Worm (Caenorhabditis elegans) whole organism, L2 larva: ENCODE data around the gene C33F10.11.

Source experiments
- C34F6.9 ChIP-seq: fragments of 150-350 bp; optimal IDR thresholded peaks from 2 replicates; lab custom pipeline; 2014; ENCODE audit warnings: missing biosample characterization, missing genetic modification characterization
- F13H6.1 ChIP-seq: sonication (generic microtip); optimal IDR thresholded peaks from 2 replicates; lab custom pipeline; 2016; ENCODE audit warnings: missing genetic modification characterization, missing compliant biosample characterization
- R02D3.7 ChIP-seq: fragments of 150-350 bp; optimal IDR thresholded peaks from 2 replicates; lab custom pipeline; 2014; ENCODE audit warnings: missing biosample characterization, missing genetic modification characterization
- Y55F3AM.14 ChIP-seq: fragments of 200-800 bp; sonication (Bioruptor generic); optimal IDR thresholded peaks from 2 replicates; lab custom pipeline; 2018; ENCODE audit warnings: mild to moderate bottlenecking, missing genetic modification characterization, missing compliant biosample characterization
- ZK546.5 ChIP-seq: sonication (generic microtip); optimal IDR thresholded peaks from 2 replicates; lab custom pipeline; 2017; ENCODE audit warnings: missing biosample characterization, missing genetic modification characterization
- alr-1 ChIP-seq: fragments of 150-350 bp; optimal IDR thresholded peaks from 2 replicates; lab custom pipeline; 2014; ENCODE audit warnings: missing biosample characterization, missing genetic modification characterization
- aly-2 ChIP-seq: fragments of 150-350 bp; optimal IDR thresholded peaks from 2 replicates; lab custom pipeline; 2014; ENCODE audit warnings: missing biosample characterization, missing genetic modification characterization
- ama-1 ChIP-seq: fragments of 150-350 bp; optimal IDR thresholded peaks from 2 replicates; lab custom pipeline; 2018; ENCODE audit warnings: inconsistent platforms
- blmp-1 ChIP-seq: sonication (generic microtip); optimal IDR thresholded peaks from 2 replicates; lab custom pipeline; 2017; ENCODE audit warnings: missing genetic modification characterization, mild to moderate bottlenecking, missing compliant biosample characterization, antibody characterized with exemption, moderate library complexity; ENCODE audit not compliant: insufficient read depth
- ceh-16 ChIP-seq: fragments of 150-350 bp; optimal IDR thresholded peaks from 2 replicates; lab custom pipeline; 2014; ENCODE audit warnings: missing biosample characterization, missing genetic modification characterization
- ceh-82 ChIP-seq: fragments of 150-350 bp; optimal IDR thresholded peaks from 2 replicates; lab custom pipeline; 2014; ENCODE audit warnings: missing biosample characterization, missing genetic modification characterization
- crh-2 ChIP-seq: sonication (generic microtip); optimal IDR thresholded peaks from 2 replicates; lab custom pipeline; 2017; ENCODE audit warnings: missing biosample characterization, missing genetic modification characterization
- dmd-4 ChIP-seq: sonication (generic microtip); optimal IDR thresholded peaks from 2 replicates; lab custom pipeline; 2017; ENCODE audit warnings: missing biosample characterization, missing genetic modification characterization
- egl-27 ChIP-seq: sonication (generic microtip); optimal IDR thresholded peaks from 3 replicates; lab custom pipeline; 2017; ENCODE audit warnings: missing biosample characterization, missing genetic modification reagents, missing genetic modification characterization
- elt-1 ChIP-seq: fragments of 150-350 bp; optimal IDR thresholded peaks from 2 replicates; lab custom pipeline; 2014; ENCODE audit warnings: missing biosample characterization, missing genetic modification characterization
- elt-3 ChIP-seq: sonication (generic microtip); optimal IDR thresholded peaks from 2 replicates; lab custom pipeline; 2017; ENCODE audit warnings: missing biosample characterization, missing genetic modification characterization
- fos-1 ChIP-seq: fragments of 150-350 bp; optimal IDR thresholded peaks from 2 replicates; lab custom pipeline; 2014; ENCODE audit warnings: missing biosample characterization, missing genetic modification characterization
- gmeb-1 ChIP-seq: fragments of 150-350 bp; optimal IDR thresholded peaks from 2 replicates; lab custom pipeline; 2014; ENCODE audit warnings: missing biosample characterization, missing genetic modification characterization
- lin-11 ChIP-seq: fragments of 150-350 bp; sonication (generic microtip); optimal IDR thresholded peaks from 2 replicates; lab custom pipeline; 2014; ENCODE audit warnings: missing biosample characterization, missing genetic modification characterization, inconsistent platforms, mixed read lengths
- lin-13 ChIP-seq: fragments of 150-350 bp; optimal IDR thresholded peaks from 2 replicates; lab custom pipeline; 2014; ENCODE audit warnings: missing biosample characterization, missing genetic modification reagents, missing genetic modification characterization
- lin-39 ChIP-seq: fragments of 150-350 bp; optimal IDR thresholded peaks from 2 replicates; lab custom pipeline; 2014; ENCODE audit warnings: missing biosample characterization, missing genetic modification reagents, missing genetic modification characterization
- lsy-2 ChIP-seq, 2 experiments: fragments of 150-350 bp in 1 of 2; sonication (generic microtip) in 1 of 2; optimal IDR thresholded peaks; 2 replicates each; lab custom pipeline; 2014 to 2017; ENCODE audit warnings: missing biosample characterization in 2 of 2, missing genetic modification characterization in 2 of 2
- mab-5 ChIP-seq: fragments of 150-350 bp; optimal IDR thresholded peaks from 2 replicates; lab custom pipeline; 2014; ENCODE audit warnings: missing biosample characterization, missing genetic modification characterization
- mbf-1 ChIP-seq: sonication (generic microtip); optimal IDR thresholded peaks from 2 replicates; lab custom pipeline; 2017; ENCODE audit warnings: missing biosample characterization, missing genetic modification characterization
- mdl-1 ChIP-seq, 2 experiments: fragments of 150-350 bp in 1 of 2; sonication (generic microtip) in 1 of 2; optimal IDR thresholded peaks; 2 replicates each; lab custom pipeline; 2017; ENCODE audit warnings: missing biosample characterization in 2 of 2, missing genetic modification characterization in 2 of 2
- nhr-10 ChIP-seq: sonication (generic microtip); optimal IDR thresholded peaks from 2 replicates; lab custom pipeline; 2017; ENCODE audit warnings: missing biosample characterization, missing genetic modification characterization
- nhr-11 ChIP-seq: fragments of 150-350 bp; optimal IDR thresholded peaks from 2 replicates; lab custom pipeline; 2014; ENCODE audit warnings: missing biosample characterization, missing genetic modification characterization
- nhr-12 ChIP-seq: fragments of 150-350 bp; optimal IDR thresholded peaks from 2 replicates; lab custom pipeline; 2014; ENCODE audit warnings: missing biosample characterization, missing genetic modification characterization
- nhr-129 ChIP-seq: fragments of 150-350 bp; optimal IDR thresholded peaks from 2 replicates; lab custom pipeline; 2014; ENCODE audit warnings: missing biosample characterization, missing genetic modification characterization
- nhr-21 ChIP-seq: fragments of 150-350 bp; optimal IDR thresholded peaks from 2 replicates; lab custom pipeline; 2014; ENCODE audit warnings: missing biosample characterization, missing genetic modification characterization
- nhr-23 ChIP-seq: fragments of 150-350 bp; optimal IDR thresholded peaks from 2 replicates; lab custom pipeline; 2014; ENCODE audit warnings: missing biosample characterization, missing genetic modification reagents, missing genetic modification characterization
- nhr-237 ChIP-seq: fragments of 150-350 bp; optimal IDR thresholded peaks from 2 replicates; lab custom pipeline; 2014; ENCODE audit warnings: missing biosample characterization, missing genetic modification characterization
- nhr-25 ChIP-seq: fragments of 150-350 bp; sonication (generic microtip); optimal IDR thresholded peaks from 3 replicates; lab custom pipeline; 2014; ENCODE audit warnings: missing biosample characterization, missing genetic modification characterization
- nhr-6 ChIP-seq: fragments of 150-350 bp; optimal IDR thresholded peaks from 2 replicates; lab custom pipeline; 2014; ENCODE audit warnings: missing biosample characterization, missing genetic modification characterization
- nhr-77 ChIP-seq: fragments of 150-350 bp; optimal IDR thresholded peaks from 2 replicates; lab custom pipeline; 2014; ENCODE audit warnings: missing biosample characterization, missing genetic modification characterization
- peb-1 ChIP-seq: fragments of 150-350 bp; optimal IDR thresholded peaks from 2 replicates; lab custom pipeline; 2014; ENCODE audit warnings: missing biosample characterization, missing genetic modification characterization
- sem-4 ChIP-seq: fragments of 150-350 bp; optimal IDR thresholded peaks from 2 replicates; lab custom pipeline; 2014; ENCODE audit warnings: missing biosample characterization, missing genetic modification reagents, missing genetic modification characterization
- skn-1 ChIP-seq: sonication (generic microtip); optimal IDR thresholded peaks from 2 replicates; lab custom pipeline; 2017; ENCODE audit warnings: missing biosample characterization, missing genetic modification characterization
- sma-3 ChIP-seq: sonication (generic microtip); optimal IDR thresholded peaks from 2 replicates; lab custom pipeline; 2016; ENCODE audit warnings: missing genetic modification reagents, missing genetic modification characterization, missing compliant biosample characterization
- sma-9 ChIP-seq, 2 experiments: fragments of 150-350 bp in 1 of 2; sonication (generic microtip) in 1 of 2; optimal IDR thresholded peaks; 2 replicates each; lab custom pipeline; 2014 to 2016; ENCODE audit warnings: missing genetic modification characterization in 2 of 2, mild to moderate bottlenecking in 1 of 2, missing biosample characterization in 1 of 2, missing compliant biosample characterization in 1 of 2, missing genetic modification reagents in 1 of 2, moderate library complexity in 1 of 2
- snpc-4 ChIP-seq: fragments of 150-350 bp; optimal IDR thresholded peaks from 2 replicates; lab custom pipeline; 2014; ENCODE audit warnings: missing biosample characterization, missing genetic modification characterization
- unc-39 ChIP-seq: fragments of 150-350 bp; optimal IDR thresholded peaks from 2 replicates; lab custom pipeline; 2014; ENCODE audit warnings: missing biosample characterization, missing genetic modification characterization
- unc-55 ChIP-seq: fragments of 150-350 bp; sonication (generic microtip); optimal IDR thresholded peaks from 3 replicates; lab custom pipeline; 2014; ENCODE audit warnings: missing biosample characterization, missing genetic modification reagents, missing genetic modification characterization
- unc-62 ChIP-seq: fragments of 150-350 bp; optimal IDR thresholded peaks from 2 replicates; lab custom pipeline; 2014; ENCODE audit warnings: missing biosample characterization, missing genetic modification reagents, missing genetic modification characterization
- zag-1 ChIP-seq: fragments of 150-350 bp; optimal IDR thresholded peaks from 2 replicates; lab custom pipeline; 2014; ENCODE audit warnings: missing biosample characterization, missing genetic modification characterization
- ztf-1 ChIP-seq: fragments of 200-800 bp; sonication (Bioruptor generic); conservative IDR thresholded peaks from 2 replicates; pipeline ENCODE4 v1.3.6; 2022; ENCODE audit warnings: missing genetic modification characterization, missing compliant biosample characterization
- ztf-11 ChIP-seq: sonication (generic microtip); optimal IDR thresholded peaks from 2 replicates; lab custom pipeline; 2017; ENCODE audit warnings: missing biosample characterization, missing genetic modification characterization
- ztf-4 ChIP-seq: fragments of 150-350 bp; optimal IDR thresholded peaks from 2 replicates; lab custom pipeline; 2014; ENCODE audit warnings: missing biosample characterization, missing genetic modification characterization

C33F10.11 gene

ce11 chrII:4791272-4791671 is 43.4 kb downstream of the C33F10.11 start, which contains the start of gene F26G1.1:
F26G1.1 (plus strand) TSS chrII:4791618.
- TF ChIP-seq lin-13 (peak; percentile 15), unc-62 (GFP tag; lab: Kevin White, UChicago) (no peak), dmd-4 (tag; lab: Kevin White, UChicago) (no peak), lin-39 (tag; lab: Kevin White, UChicago) (no peak), gmeb-1 (tag; lab: Kevin White, UChicago) (peak; percentile 94), blmp-1 (tag; lab: Kevin White, UChicago) (no peak), nhr-23 (tag; lab: Kevin White, UChicago) (no peak), ama-1 (no peak), nhr-11 (tag; lab: Kevin White, UChicago) (no peak), Y55F3AM.14 (GFP tag; lab: Kevin White, UChicago) (no peak), unc-39 (no peak), ztf-11 (no peak), nhr-12 (tag; lab: Kevin White, UChicago) (no peak), F13H6.1 (tag; lab: Kevin White, UChicago) (peak; percentile 63), ztf-1 (GFP tag; lab: Robert Waterston, UW) (no peak), peb-1 (tag; lab: Kevin White, UChicago) (no peak), mdl-1 (tag; optimal IDR thresholded peaks at IDR 0.05; lab: Kevin White, UChicago) (no peak), ceh-82 (tag; lab: Kevin White, UChicago) (no peak), zag-1 (no peak), nhr-21 (tag; lab: Kevin White, UChicago) (no peak), snpc-4 (no peak), alr-1 (tag; lab: Kevin White, UChicago) (no peak), nhr-6 (no peak), mbf-1 (no peak), nhr-10 (tag; lab: Kevin White, UChicago) (no peak), nhr-237 (no peak), ceh-16 (tag; lab: Kevin White, UChicago) (no peak), mab-5 (peak; percentile 51), sma-3 (GFP tag; lab: Kevin White, UChicago) (peak; percentile 78), skn-1 (tag; lab: Kevin White, UChicago) (no peak), sem-4 (tag; lab: Kevin White, UChicago) (no peak), R02D3.7 (tag; lab: Kevin White, UChicago) (no peak), ZK546.5 (tag; lab: Kevin White, UChicago) (no peak), fos-1 (tag; lab: Kevin White, UChicago) (no peak), aly-2 (no peak), elt-1 (tag; lab: Kevin White, UChicago) (no peak), lsy-2 (tag; optimal IDR thresholded peaks at IDR 0.05; lab: Kevin White, UChicago) (peak; percentile 60 to 76), ztf-4 (tag; lab: Kevin White, UChicago) (no peak), unc-55 (no peak), elt-3 (tag; lab: Kevin White, UChicago) (no peak), egl-27 (tag; lab: Kevin White, UChicago) (no peak), nhr-129 (tag; lab: Kevin White, UChicago) (no peak), nhr-77 (tag; lab: Kevin White, UChicago) (no peak), sma-9 (GFP tag; optimal IDR thresholded peaks at IDR 0.05; lab: Kevin White, UChicago) (peak; percentile 76), sma-9 (tag; optimal IDR thresholded peaks at IDR 0.05; lab: Kevin White, UChicago) (no peak), crh-2 (peak; percentile 26), nhr-25 (no peak), lin-11 (tag; lab: Kevin White, UChicago) (no peak), C34F6.9 (tag; lab: Kevin White, UChicago) (peak; percentile 55)
